Fruit fly (Drosophila melanogaster): ENCODE results near the gene Smr.

Gene Smr

dm6 chrX:12741914-12742650 is at the start of gene Smr:
TSS of gene Smr (minus strand) at chrX:12742618.
- TF ChIP-seq Sp1 (GFP tag; optimal IDR thresholded peaks at IDR 0.05) (peak; percentile 9), sage (GFP tag; optimal IDR thresholded peaks at IDR 0.05) (no peak), HLH106 (tag; optimal IDR thresholded peaks at IDR 0.05) (no peak), Abd-B (GFP tag; optimal IDR thresholded peaks at IDR 0.05) (no peak), h (GFP tag; optimal IDR thresholded peaks at IDR 0.05) (no peak), Vsx2 (GFP tag; optimal IDR thresholded peaks at IDR 0.05; ENCODE audit: partially characterized antibody) (peak; percentile 33), Hr83 (GFP tag; optimal IDR thresholded peaks at IDR 0.05; ENCODE audit: poor library complexity, severe bottlenecking) (no peak), tai (GFP tag; optimal IDR thresholded peaks at IDR 0.05) (no peak), Myc (optimal IDR thresholded peaks at IDR 0.05) (no peak), foxo (GFP tag; optimal IDR thresholded peaks at IDR 0.05) (peak in 1 of 2 experiments; percentile 1), rgr (GFP tag; optimal IDR thresholded peaks at IDR 0.05) (no peak), psq (GFP tag; optimal IDR thresholded peaks at IDR 0.05) (peak; percentile 43), OdsH (GFP tag; optimal IDR thresholded peaks at IDR 0.05) (no peak), dl (GFP tag; optimal IDR thresholded peaks at IDR 0.05; ENCODE audit: insufficient read depth in 1 of 2, partially characterized antibody in 2 of 2) (no peak), CG32264 (GFP tag; optimal IDR thresholded peaks at IDR 0.05) (no peak), jim (GFP tag; optimal IDR thresholded peaks at IDR 0.05) (no peak), Rel (GFP tag; optimal IDR thresholded peaks at IDR 0.05) (no peak), Rel (tag; optimal IDR thresholded peaks at IDR 0.05) (peak; percentile 42), CG9705 (GFP tag; optimal IDR thresholded peaks at IDR 0.05) (no peak), sv (GFP tag; optimal IDR thresholded peaks at IDR 0.05) (no peak), Dif (GFP tag; optimal IDR thresholded peaks at IDR 0.05; ENCODE audit: partially characterized antibody) (peak; percentile 19), Hr78 (GFP tag; optimal IDR thresholded peaks at IDR 0.05) (no peak), dsf (GFP tag; optimal IDR thresholded peaks at IDR 0.05; ENCODE audit: borderline replicate concordance) (no peak), ey (GFP tag; optimal IDR thresholded peaks at IDR 0.05) (no peak), GATAd (GFP tag; optimal IDR thresholded peaks at IDR 0.05) (no peak), Dfd (GFP tag; optimal IDR thresholded peaks at IDR 0.05) (peak; percentile 53), usp (GFP tag; optimal IDR thresholded peaks at IDR 0.05) (no peak)

dm6 chrX:12784690-12785441 is 42.4 kb upstream of the Smr start, which contains the start of gene CG32647:
TSS of gene CG32647 (minus strand) at chrX:12784958.
- no peak for TF ChIP-seq GATAd (GFP tag; optimal IDR thresholded peaks at IDR 0.05)
- no peak for TF ChIP-seq usp (GFP tag; optimal IDR thresholded peaks at IDR 0.05)
- TF ChIP-seq Dfd (GFP tag; optimal IDR thresholded peaks at IDR 0.05), result peak; percentile 46
- peak; percentile 8 for TF ChIP-seq brk (GFP tag; optimal IDR thresholded peaks at IDR 0.05)

dm6 chrX:12777763-12778408 is 35.5 kb upstream of the Smr start:
- TF ChIP-seq h (GFP tag; optimal IDR thresholded peaks at IDR 0.05) (peak; percentile 3), Hnf4 (GFP tag; optimal IDR thresholded peaks at IDR 0.05) (no peak), Myc (optimal IDR thresholded peaks at IDR 0.05) (no peak)

dm6 chrX:12777195-12777594 is 34.8 kb upstream of the Smr start:
- TF ChIP-seq brk (GFP tag; optimal IDR thresholded peaks at IDR 0.05), result no peak
- no peak for TF ChIP-seq Myc (optimal IDR thresholded peaks at IDR 0.05)
- TF ChIP-seq Sp1 (GFP tag; optimal IDR thresholded peaks at IDR 0.05), result no peak
- no peak for TF ChIP-seq lola (GFP tag; optimal IDR thresholded peaks at IDR 0.05)

dm6 chrX:12766286-12766685 is 23.9 kb upstream of the Smr start:
- no peak for TF ChIP-seq HLH106 (tag; optimal IDR thresholded peaks at IDR 0.05)
- peak; percentile 10 for TF ChIP-seq Hnf4 (GFP tag; optimal IDR thresholded peaks at IDR 0.05)
- peak; percentile 15 for TF ChIP-seq psq (GFP tag; optimal IDR thresholded peaks at IDR 0.05)
- peak; percentile 1 for TF ChIP-seq fru (GFP tag; optimal IDR thresholded peaks at IDR 0.05)

All from whole organism, wandering third instar larva.